Worm (Caenorhabditis elegans) whole organism, L1 larva: ENCODE data around the gene svh-11.

ENCODE experiments used
- C04F5.9 ChIP-seq: sonication (generic microtip); optimal IDR thresholded peaks from 2 replicates; lab custom pipeline; 2016; ENCODE audit warnings: missing genetic modification characterization, missing compliant biosample characterization
- C34B4.2 ChIP-seq: sonication (generic microtip); optimal IDR thresholded peaks from 2 replicates; lab custom pipeline; 2017; ENCODE audit warnings: mild to moderate bottlenecking, missing genetic modification characterization, missing compliant biosample characterization
- Y116A8C.19 ChIP-seq: sonication (generic microtip); optimal IDR thresholded peaks from 2 replicates; lab custom pipeline; 2016; ENCODE audit warnings: missing compliant biosample characterization, missing genetic modification characterization, borderline replicate concordance
- aha-1 ChIP-seq: fragments of 150-350 bp; optimal IDR thresholded peaks from 2 replicates; lab custom pipeline; 2014; ENCODE audit warnings: missing biosample characterization, missing genetic modification characterization
- aly-2 ChIP-seq: fragments of 150-350 bp; optimal IDR thresholded peaks from 2 replicates; lab custom pipeline; 2014; ENCODE audit warnings: missing biosample characterization, missing genetic modification characterization
- ama-1 ChIP-seq: fragments of 150-350 bp; optimal IDR thresholded peaks from 2 replicates; lab custom pipeline; 2014
- blmp-1 ChIP-seq: fragments of 150-350 bp; optimal IDR thresholded peaks from 2 replicates; lab custom pipeline; 2014; ENCODE audit warnings: missing biosample characterization, missing genetic modification characterization
- ceh-8 ChIP-seq: fragments of 200-800 bp; sonication (Bioruptor generic); optimal IDR thresholded peaks from 2 replicates; lab custom pipeline; 2018; ENCODE audit warnings: mild to moderate bottlenecking, missing genetic modification characterization, moderate library complexity, missing compliant biosample characterization
- ceh-88 ChIP-seq: fragments of 200-800 bp; sonication (Bioruptor generic); IDR thresholded peaks from 2 replicates; pipeline ENCODE4 v1.3.6; 2022; ENCODE audit warnings: missing genetic modification characterization, missing compliant biosample characterization
- dpl-1 ChIP-seq, 3 experiments: fragments of 150-350 bp in 2 of 3; sonication (generic microtip) in 1 of 3; optimal IDR thresholded peaks; 2 replicates each; lab custom pipeline; 2014 to 2017; ENCODE audit warnings: missing biosample characterization in 3 of 3, missing genetic modification characterization in 3 of 3, missing genetic modification reagents in 3 of 3
- efl-1 ChIP-seq, 4 experiments: fragments of 150-350 bp; optimal IDR thresholded peaks in 3 of 4; peaks in 1 of 4; 1 replicate in 1 of 4; 2 replicates in 3 of 4; lab custom pipeline; 2014; ENCODE audit warnings: missing biosample characterization in 2 of 4, missing genetic modification characterization in 2 of 4, missing genetic modification reagents in 2 of 4
- egl-13 ChIP-seq: sonication (generic microtip); optimal IDR thresholded peaks from 2 replicates; lab custom pipeline; 2016; ENCODE audit warnings: missing genotype, missing genetic modification reagents, missing genetic modification characterization, missing compliant biosample characterization
- egl-27 ChIP-seq, 2 experiments: fragments of 150-350 bp in 1 of 2; sonication (generic microtip); optimal IDR thresholded peaks; 3 replicates each; lab custom pipeline; 2017 to 2018; ENCODE audit warnings: missing biosample characterization in 2 of 2, missing genetic modification characterization in 2 of 2, missing genetic modification reagents in 2 of 2
- elt-2 ChIP-seq: sonication (generic microtip); optimal IDR thresholded peaks from 2 replicates; lab custom pipeline; 2016; ENCODE audit warnings: missing genetic modification characterization, mild to moderate bottlenecking, inconsistent platforms, missing compliant biosample characterization, missing genetic modification reagents
- ets-5 ChIP-seq: fragments of 200-800 bp; sonication (Bioruptor generic); IDR thresholded peaks from 2 replicates; pipeline ENCODE4 v1.3.6; 2022; ENCODE audit warnings: missing genetic modification characterization, missing compliant biosample characterization
- fkh-10 ChIP-seq: sonication (generic microtip); optimal IDR thresholded peaks from 2 replicates; lab custom pipeline; 2017; ENCODE audit warnings: missing biosample characterization, missing genetic modification reagents, missing genetic modification characterization
- fkh-4 ChIP-seq: sonication (generic microtip); optimal IDR thresholded peaks from 2 replicates; lab custom pipeline; 2016; ENCODE audit warnings: missing compliant biosample characterization, missing genetic modification characterization, borderline replicate concordance
- fkh-8 ChIP-seq: sonication (generic microtip); optimal IDR thresholded peaks from 2 replicates; lab custom pipeline; 2016; ENCODE audit warnings: mild to moderate bottlenecking, missing genetic modification characterization, missing compliant biosample characterization
- grh-1 ChIP-seq: fragments of 200-800 bp; sonication (Bioruptor generic); IDR thresholded peaks from 2 replicates; pipeline ENCODE4 v1.3.6; 2022; ENCODE audit warnings: missing genetic modification reagents, missing genetic modification characterization, missing compliant biosample characterization
- hpl-2 ChIP-seq: fragments of 150-350 bp; optimal IDR thresholded peaks from 2 replicates; lab custom pipeline; 2014; ENCODE audit warnings: missing biosample characterization, missing genetic modification reagents, missing genetic modification characterization
- irx-1 ChIP-seq: sonication (generic microtip); optimal IDR thresholded peaks from 2 replicates; lab custom pipeline; 2016; ENCODE audit warnings: missing genetic modification characterization, missing compliant biosample characterization
- isw-1 ChIP-seq: fragments of 200-800 bp; sonication (Bioruptor generic); IDR thresholded peaks from 2 replicates; pipeline ENCODE4 v1.3.6; 2022; ENCODE audit warnings: missing genetic modification characterization, missing compliant biosample characterization
- jun-1 ChIP-seq: fragments of 150-350 bp; optimal IDR thresholded peaks from 2 replicates; lab custom pipeline; 2014; ENCODE audit warnings: missing biosample characterization, missing genetic modification reagents, missing genetic modification characterization
- lin-13 ChIP-seq: fragments of 150-350 bp; optimal IDR thresholded peaks from 2 replicates; lab custom pipeline; 2014; ENCODE audit warnings: missing biosample characterization, missing genetic modification reagents, missing genetic modification characterization
- lin-15B ChIP-seq: fragments of 150-350 bp; sonication (generic microtip); optimal IDR thresholded peaks from 3 replicates; lab custom pipeline; 2014; ENCODE audit warnings: missing biosample characterization, missing genetic modification characterization
- lin-39 ChIP-seq: fragments of 150-350 bp; optimal IDR thresholded peaks from 2 replicates; lab custom pipeline; 2014; ENCODE audit warnings: missing biosample characterization, missing genetic modification reagents, missing genetic modification characterization
- lir-3 ChIP-seq: sonication (generic microtip); optimal IDR thresholded peaks from 2 replicates; lab custom pipeline; 2016; ENCODE audit warnings: mild to moderate bottlenecking, missing genetic modification characterization, moderate library complexity, missing compliant biosample characterization; ENCODE audit not compliant: poor library complexity
- lsy-2 ChIP-seq, 2 experiments: fragments of 150-350 bp; optimal IDR thresholded peaks; 2 replicates each; lab custom pipeline; 2014; ENCODE audit warnings: missing biosample characterization in 2 of 2, missing genetic modification characterization in 2 of 2
- mef-2 ChIP-seq: fragments of 150-350 bp; optimal IDR thresholded peaks from 2 replicates; lab custom pipeline; 2014; ENCODE audit warnings: missing biosample characterization, missing genetic modification characterization
- nhr-11 ChIP-seq: fragments of 150-350 bp; optimal IDR thresholded peaks from 2 replicates; lab custom pipeline; 2014; ENCODE audit warnings: missing biosample characterization, missing genetic modification characterization
- nhr-20 ChIP-seq: sonication (generic microtip); optimal IDR thresholded peaks from 2 replicates; lab custom pipeline; 2016; ENCODE audit warnings: mild to moderate bottlenecking, missing genetic modification characterization, missing compliant biosample characterization
- nhr-28 ChIP-seq: fragments of 150-350 bp; optimal IDR thresholded peaks from 2 replicates; lab custom pipeline; 2014; ENCODE audit warnings: missing biosample characterization, missing genetic modification characterization
- nhr-47 ChIP-seq: sonication (generic microtip); optimal IDR thresholded peaks from 2 replicates; lab custom pipeline; 2016; ENCODE audit warnings: mild to moderate bottlenecking, missing genetic modification characterization, moderate library complexity, missing compliant biosample characterization
- nhr-76 ChIP-seq: sonication (generic microtip); optimal IDR thresholded peaks from 2 replicates; lab custom pipeline; 2017; ENCODE audit warnings: missing biosample characterization, missing genetic modification characterization
- nhr-77 ChIP-seq: fragments of 150-350 bp; optimal IDR thresholded peaks from 2 replicates; lab custom pipeline; 2014; ENCODE audit warnings: missing biosample characterization, missing genetic modification characterization
- nhr-85 ChIP-seq: sonication (generic microtip); peaks from one replicate; lab custom pipeline; 2016; ENCODE audit warnings: missing genetic modification characterization, inconsistent platforms, missing compliant biosample characterization
- pag-3 ChIP-seq: sonication (generic microtip); optimal IDR thresholded peaks from 2 replicates; lab custom pipeline; 2017; ENCODE audit warnings: missing genetic modification characterization, mild to moderate bottlenecking, missing compliant biosample characterization, antibody characterized with exemption, borderline replicate concordance; ENCODE audit not compliant: insufficient read depth
- pax-3 ChIP-seq: fragments of 200-800 bp; sonication (Bioruptor generic); optimal IDR thresholded peaks from 2 replicates; lab custom pipeline; 2018; ENCODE audit warnings: mild to moderate bottlenecking, missing genetic modification characterization, moderate library complexity, missing compliant biosample characterization
- pqm-1 ChIP-seq: sonication (generic microtip); optimal IDR thresholded peaks from 3 replicates; lab custom pipeline; 2017; ENCODE audit warnings: missing biosample characterization, missing genetic modification characterization
- rnt-1 ChIP-seq: sonication (generic microtip); optimal IDR thresholded peaks from 2 replicates; lab custom pipeline; 2016; ENCODE audit warnings: mild to moderate bottlenecking, missing genetic modification characterization, moderate library complexity, missing compliant biosample characterization
- skn-1 ChIP-seq: fragments of 150-350 bp; optimal IDR thresholded peaks from 2 replicates; lab custom pipeline; 2014; ENCODE audit warnings: missing biosample characterization, missing genetic modification characterization
- snpc-4 ChIP-seq: fragments of 150-350 bp; optimal IDR thresholded peaks from 2 replicates; lab custom pipeline; 2014; ENCODE audit warnings: missing biosample characterization, missing genetic modification characterization
- snu-23 ChIP-seq: sonication (generic microtip); optimal IDR thresholded peaks from 2 replicates; lab custom pipeline; 2016; ENCODE audit warnings: missing genetic modification characterization, missing compliant biosample characterization
- sox-4 ChIP-seq: sonication (generic microtip); optimal IDR thresholded peaks from 2 replicates; lab custom pipeline; 2016; ENCODE audit warnings: missing genetic modification characterization, missing compliant biosample characterization
- sup-37 ChIP-seq: fragments of 200-800 bp; sonication (Bioruptor generic); optimal IDR thresholded peaks from 2 replicates; lab custom pipeline; 2018; ENCODE audit warnings: mild to moderate bottlenecking, missing genetic modification characterization, missing compliant biosample characterization
- tlp-1 ChIP-seq: fragments of 150-350 bp; optimal IDR thresholded peaks from 2 replicates; lab custom pipeline; 2014; ENCODE audit warnings: missing biosample characterization, missing genetic modification characterization
- unc-130 ChIP-seq: fragments of 150-350 bp; optimal IDR thresholded peaks from 2 replicates; lab custom pipeline; 2017; ENCODE audit warnings: missing biosample characterization, missing genetic modification characterization, inconsistent platforms
- unc-30 ChIP-seq: sonication (generic microtip); optimal IDR thresholded peaks from 2 replicates; lab custom pipeline; 2017; ENCODE audit warnings: missing biosample characterization, missing genetic modification characterization
- unc-62 ChIP-seq: fragments of 150-350 bp; optimal IDR thresholded peaks from 2 replicates; lab custom pipeline; 2014; ENCODE audit warnings: missing biosample characterization, missing genetic modification reagents, missing genetic modification characterization
- vab-15 ChIP-seq: sonication (generic microtip); optimal IDR thresholded peaks from 2 replicates; lab custom pipeline; 2017; ENCODE audit warnings: missing genotype, mild to moderate bottlenecking, missing genetic modification characterization, missing compliant biosample characterization
- xbp-1 ChIP-seq: sonication (generic microtip); optimal IDR thresholded peaks from 2 replicates; lab custom pipeline; 2016; ENCODE audit warnings: missing genetic modification characterization, missing compliant biosample characterization
- zag-1 ChIP-seq: fragments of 150-350 bp; optimal IDR thresholded peaks from 2 replicates; lab custom pipeline; 2014; ENCODE audit warnings: missing biosample characterization, missing genetic modification characterization

svh-11 gene

ce11 chrV:2255191-2255590 lies 48.3 kb downstream of the svh-11 start, which contains the start of gene F41B5.1:
Gene F41B5.1 (plus strand): TSS chrV:2255533.
- TF ChIP-seq lsy-2 (tag; optimal IDR thresholded peaks at IDR 0.05; lab: Kevin White, UChicago) (peak in 1 of 2 experiments; percentile 3), isw-1 (GFP tag; lab: Robert Waterston, UW) (peak; percentile 9; the same call in 1 of the 2 replicates)

DNA sequence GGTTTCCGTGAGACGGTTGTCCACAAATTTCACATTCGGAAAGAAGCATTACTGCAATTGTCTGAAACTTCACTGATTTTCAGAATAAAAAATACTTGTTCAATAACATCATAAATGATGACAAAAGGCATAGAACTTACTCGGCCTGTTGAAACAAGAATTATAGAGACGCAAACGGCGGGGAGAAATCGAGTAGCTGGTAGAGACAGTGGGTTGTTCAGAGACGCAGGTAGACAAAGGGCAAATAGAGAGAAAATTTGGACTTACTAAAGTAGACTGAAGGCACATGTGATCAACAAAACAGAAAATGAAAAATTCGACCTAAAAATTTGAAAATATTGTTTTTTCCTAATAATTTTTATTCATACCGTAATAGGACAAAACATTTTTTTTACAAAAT lies 52.8 kb downstream of the svh-11 start, which contains the start of gene nhr-182:
Gene nhr-182, minus strand, starts transcription at position 178 of the 400 bp plus-strand sequence.
- TF ChIP-seq unc-62 (GFP tag; lab: Kevin White, UChicago) (no peak), ceh-8 (GFP tag; lab: Kevin White, UChicago) (no peak), lin-15B (tag; lab: Kevin White, UChicago) (no peak), egl-27 (tag; optimal IDR thresholded peaks at IDR 0.05; lab: Kevin White, UChicago) (no peak), nhr-11 (tag; lab: Kevin White, UChicago) (no peak), egl-13 (tag; lab: Kevin White, UChicago) (no peak), C34B4.2 (tag; lab: Kevin White, UChicago) (no peak), pqm-1 (tag; lab: Kevin White, UChicago) (no peak), skn-1 (tag; lab: Kevin White, UChicago) (peak; percentile 97), ceh-88 (GFP tag; lab: Robert Waterston, UW) (no peak), rnt-1 (peak; percentile 1), sup-37 (no peak), Y116A8C.19 (tag; lab: Kevin White, UChicago) (no peak), nhr-85 (peak; percentile 80), snpc-4 (tag; lab: Kevin White, UChicago) (no peak), jun-1 (no peak), nhr-77 (tag; lab: Kevin White, UChicago) (no peak), irx-1 (tag; lab: Kevin White, UChicago) (no peak), unc-30 (tag; lab: Kevin White, UChicago) (no peak), tlp-1 (no peak), aha-1 (tag; lab: Kevin White, UChicago) (no peak), xbp-1 (tag; lab: Kevin White, UChicago) (no peak), pax-3 (no peak), nhr-76 (tag; lab: Kevin White, UChicago) (no peak), fkh-10 (GFP tag; lab: Kevin White, UChicago) (no peak), ama-1 (lab: Kevin White, UChicago) (no peak), unc-130 (no peak), fkh-4 (tag; lab: Kevin White, UChicago) (no peak), lir-3 (tag; lab: Kevin White, UChicago) (no peak), lin-39 (no peak), blmp-1 (tag; lab: Kevin White, UChicago) (peak; percentile 61), elt-2 (no peak), isw-1 (GFP tag; lab: Robert Waterston, UW) (no peak), C04F5.9 (tag; lab: Kevin White, UChicago) (no peak), snu-23 (peak; percentile 57), vab-15 (tag; lab: Kevin White, UChicago) (no peak), nhr-20 (peak; percentile 92), mef-2 (tag; lab: Kevin White, UChicago) (no peak), nhr-47 (tag; lab: Kevin White, UChicago) (no peak), grh-1 (GFP tag; lab: Robert Waterston, UW) (no peak), pag-3 (tag; lab: Kevin White, UChicago) (no peak), dpl-1 (GFP tag; optimal IDR thresholded peaks at IDR 0.05; lab: Kevin White, UChicago) (peak in 1 of 3 experiments; percentile 20), nhr-28 (tag; lab: Kevin White, UChicago) (no peak), ets-5 (GFP tag; lab: Robert Waterston, UW) (no peak), efl-1 (optimal IDR thresholded peaks at IDR 0.05; lab: Kevin White, UChicago) (peak; percentile 36 to 51), efl-1 (GFP tag; optimal IDR thresholded peaks at IDR 0.05 in 1 of 2; lab: Kevin White, UChicago) (no peak), aly-2 (no peak), lin-13 (GFP tag; lab: Kevin White, UChicago) (no peak), sox-4 (no peak), fkh-8 (tag; lab: Kevin White, UChicago) (no peak), hpl-2 (GFP tag; lab: Kevin White, UChicago) (no peak), zag-1 (tag; lab: Kevin White, UChicago) (no peak)
